Fruit fly (Drosophila melanogaster): ENCODE measurements around the gene CG11911.

DNA sequence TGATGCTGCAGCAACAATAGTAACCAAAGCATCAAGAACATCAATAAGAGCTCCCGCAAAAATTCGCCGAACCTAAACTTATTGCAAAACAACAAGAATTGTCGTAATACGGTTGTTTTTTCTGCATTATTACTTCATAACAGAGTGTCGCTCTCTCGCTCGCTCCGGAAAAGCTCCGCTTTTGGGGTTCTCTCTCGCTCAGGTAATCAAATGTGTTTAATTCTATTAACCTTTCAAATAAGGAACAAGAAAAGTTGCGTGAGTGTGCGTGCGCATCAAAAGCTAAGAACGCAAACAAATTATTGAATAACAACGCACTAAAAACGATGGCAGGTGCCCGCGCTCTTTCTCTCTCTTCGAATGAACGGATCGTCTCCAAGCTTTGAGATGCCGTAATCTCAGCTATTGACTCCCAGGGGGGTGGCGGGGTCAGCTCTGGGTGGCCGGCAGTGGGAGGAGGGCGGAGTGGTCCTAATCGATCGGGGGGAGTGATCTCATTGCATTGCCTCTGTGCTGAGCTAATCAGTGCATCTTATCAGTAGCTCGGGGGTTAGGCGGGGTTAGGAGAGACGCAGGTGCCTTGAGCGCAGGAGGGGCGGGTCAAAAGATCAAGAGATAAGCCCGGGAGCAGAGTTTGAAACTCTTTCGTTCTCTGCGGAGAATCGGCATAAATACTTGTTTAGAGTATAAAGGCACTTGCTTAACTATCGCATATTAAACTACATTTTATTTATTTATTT lies 14.7 kb downstream of the CG11911 start:
- TF ChIP-seq lz (GFP tag; optimal IDR thresholded peaks at IDR 0.05) (no peak), Sox102F (GFP tag; optimal IDR thresholded peaks at IDR 0.05) (no peak), salr (GFP tag; optimal IDR thresholded peaks at IDR 0.05) (no peak), fd85E (GFP tag; optimal IDR thresholded peaks at IDR 0.05) (no peak)
